Fruit fly (Drosophila melanogaster): ENCODE data around the gene pygo.

DNA sequence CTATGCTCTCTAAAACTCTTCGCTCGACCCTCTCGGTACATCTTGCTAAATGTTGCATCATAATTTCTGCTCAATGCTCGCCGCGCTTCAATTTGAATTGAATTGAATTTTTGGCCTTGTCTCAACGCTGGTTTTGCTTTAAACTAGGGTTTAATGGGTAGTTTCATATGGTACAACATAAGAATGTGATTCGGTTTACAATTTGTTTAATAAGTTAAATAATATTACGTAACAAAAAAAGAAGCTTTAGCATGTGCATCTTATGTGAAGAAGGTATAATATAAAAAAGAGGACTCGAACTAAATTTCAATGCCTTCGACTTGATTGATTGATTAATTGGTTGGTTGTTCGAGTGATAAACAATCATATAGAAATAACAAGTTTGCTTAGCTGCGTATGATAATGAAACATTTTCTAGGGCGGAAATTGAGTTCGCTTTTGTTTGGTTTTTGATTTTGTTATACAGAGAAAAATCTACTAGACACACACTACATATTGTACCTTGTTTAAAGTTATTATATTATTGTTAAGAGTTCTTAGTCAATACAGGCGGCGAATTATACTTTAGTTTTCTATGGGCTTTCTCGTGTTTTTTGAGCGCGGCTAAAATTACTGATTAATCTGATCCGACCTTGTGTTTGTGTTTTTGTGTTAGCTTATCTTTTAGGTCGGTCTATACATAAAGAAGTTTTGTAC is 17.4 kb upstream of the pygo start:
- no peak for TF ChIP-seq OdsH (GFP tag; optimal IDR thresholded peaks at IDR 0.05)
- TF ChIP-seq br (GFP tag; optimal IDR thresholded peaks at IDR 0.05) = no peak
- TF ChIP-seq CrebA (GFP tag; optimal IDR thresholded peaks at IDR 0.05; ENCODE audit: borderline replicate concordance) = no peak
